Fruit fly (Drosophila melanogaster) S2 (cell line): Measurements from ENCODE around the gene CG45101.

Experiments used
- CG8478 ChIP-seq: fragments of >200 bp; optimal IDR thresholded peaks from 2 replicates; lab custom pipeline; 2018
- CTCF ChIP-seq, 2 experiments: fragments of >200 bp; optimal IDR thresholded peaks; 2 replicates each; lab custom pipeline; 2018

CG45101 gene

dm6 chr3L:11051271-11051670 lies 13.5 kb upstream of the CG45101 start, which contains the start of gene CG43693:
CG43693 (minus strand) TSS chr3L:11051371.
- TF ChIP-seq CTCF (optimal IDR thresholded peaks at IDR 0.05; lab: Kevin White, UChicago) (no peak), CG8478 (no peak)

dm6 chr3L:11052760-11053259 lies 12.0 kb upstream of the CG45101 start:
- TF ChIP-seq CTCF (optimal IDR thresholded peaks at IDR 0.05; lab: Kevin White, UChicago) (no peak), CG8478 (no peak)

- TF ChIP-seq CG8478 (no peak), CTCF (optimal IDR thresholded peaks at IDR 0.05; lab: Kevin White, UChicago) (no peak)
These were observed 10.9 kb upstream of the CG45101 start, which contains the start of gene CG7888 for dm6 chr3L:11053843-11054242. CG7888 (plus strand) TSS chr3L:11054035.

- TF ChIP-seq CG8478 (no peak), CTCF (optimal IDR thresholded peaks at IDR 0.05; lab: Kevin White, UChicago) (no peak)
These were observed 3.6 kb upstream of the CG45101 start, which contains the start of the genes CG6321 and Blos2 for dm6 chr3L:11061200-11061599. CG6321 (minus strand) TSS chr3L:11061224. Blos2 (plus strand) TSS chr3L:11061571.

- no peak for TF ChIP-seq CTCF (optimal IDR thresholded peaks at IDR 0.05; lab: Kevin White, UChicago)
- TF ChIP-seq CG8478: no peak
These were observed 2.4 kb upstream of the CG45101 start, which contains the start of gene CG32069 for dm6 chr3L:11062441-11062840. CG32069 (minus strand) TSS chr3L:11062614.

- TF ChIP-seq CG8478 (no peak), CTCF (optimal IDR thresholded peaks at IDR 0.05; lab: Kevin White, UChicago) (no peak)
These were observed 1.1 kb downstream of the CG45101 start for dm6 chr3L:11065850-11066249.

- TF ChIP-seq CG8478: no peak
- TF ChIP-seq CTCF (optimal IDR thresholded peaks at IDR 0.05; lab: Kevin White, UChicago): no peak
These were observed 5.0 kb downstream of the CG45101 start, which contains the start of gene CG6310 for dm6 chr3L:11069764-11070163. CG6310 (minus strand) TSS chr3L:11069864.

- TF ChIP-seq CG8478 (no peak), CTCF (optimal IDR thresholded peaks at IDR 0.05; lab: Kevin White, UChicago) (no peak)
These were observed 5.6 kb downstream of the CG45101 start, which contains the start of gene Mocs1 for dm6 chr3L:11070372-11070854. Mocs1 (plus strand) TSS chr3L:11070526.

dm6 chr3L:11071057-11071456 lies 6.3 kb downstream of the CG45101 start:
- no peak for TF ChIP-seq CTCF (optimal IDR thresholded peaks at IDR 0.05; lab: Kevin White, UChicago)
- no peak for TF ChIP-seq CG8478

- no peak for TF ChIP-seq CG8478
These were observed 9.5 kb downstream of the CG45101 start, which contains the start of the genes Pfdn2 and Noc1 for dm6 chr3L:11074043-11074853. Pfdn2 (minus strand) TSS chr3L:11074388. Noc1 (plus strand) TSS chr3L:11074769.

dm6 chr3L:11083605-11084004 lies 18.8 kb downstream of the CG45101 start:
- no peak for TF ChIP-seq CG8478
- TF ChIP-seq CTCF (optimal IDR thresholded peaks at IDR 0.05; lab: Kevin White, UChicago): no peak

dm6 chr3L:11084557-11085231 lies 19.9 kb downstream of the CG45101 start:
- TF ChIP-seq CTCF (optimal IDR thresholded peaks at IDR 0.05; lab: Kevin White, UChicago) (no peak), CG8478 (no peak)

dm6 chr3L:11085810-11086209 lies 21.0 kb downstream of the CG45101 start:
- TF ChIP-seq CG8478 (no peak), CTCF (optimal IDR thresholded peaks at IDR 0.05; lab: Kevin White, UChicago) (no peak)

dm6 chr3L:11089805-11090440 lies 25.1 kb downstream of the CG45101 start:
- TF ChIP-seq CG8478: no peak
- TF ChIP-seq CTCF (optimal IDR thresholded peaks at IDR 0.05; lab: Kevin White, UChicago): no peak
